Worm (Caenorhabditis elegans): ENCODE data around the gene dpy-7.

dpy-7 gene

DNA sequence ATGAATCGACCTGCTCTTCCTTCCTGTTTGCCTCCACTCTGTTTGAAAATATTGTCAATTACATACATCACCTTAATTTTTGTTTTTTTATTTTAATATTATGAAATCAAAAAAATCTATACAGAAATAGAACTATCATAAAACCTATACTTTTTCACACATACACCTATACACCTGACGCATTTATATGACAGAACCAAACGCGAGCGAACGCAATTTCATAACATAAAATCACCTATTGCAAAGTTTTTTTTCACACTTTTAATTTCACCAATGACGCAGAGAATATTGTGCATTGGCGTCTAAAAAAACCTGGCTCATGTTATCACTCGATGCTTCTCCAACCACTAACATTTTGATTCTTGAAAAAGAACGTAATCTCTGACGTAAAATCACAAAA is 24.4 kb upstream of the dpy-7 start:
- TF ChIP-seq dmd-4 (tag; optimal IDR thresholded peaks at IDR 0.05): no peak
- TF ChIP-seq unc-39 (tag; optimal IDR thresholded peaks at IDR 0.05): no peak
- no peak for TF ChIP-seq lsy-2 (tag; optimal IDR thresholded peaks at IDR 0.05)
- no peak for TF ChIP-seq lin-39 (tag; optimal IDR thresholded peaks at IDR 0.05)
- TF ChIP-seq aly-2 (tag; optimal IDR thresholded peaks at IDR 0.05): no peak
- TF ChIP-seq skn-1 (tag; optimal IDR thresholded peaks at IDR 0.05): no peak
- TF ChIP-seq nhr-21 (tag; optimal IDR thresholded peaks at IDR 0.05): no peak
- TF ChIP-seq R02D3.7 (tag; optimal IDR thresholded peaks at IDR 0.05): no peak

DNA sequence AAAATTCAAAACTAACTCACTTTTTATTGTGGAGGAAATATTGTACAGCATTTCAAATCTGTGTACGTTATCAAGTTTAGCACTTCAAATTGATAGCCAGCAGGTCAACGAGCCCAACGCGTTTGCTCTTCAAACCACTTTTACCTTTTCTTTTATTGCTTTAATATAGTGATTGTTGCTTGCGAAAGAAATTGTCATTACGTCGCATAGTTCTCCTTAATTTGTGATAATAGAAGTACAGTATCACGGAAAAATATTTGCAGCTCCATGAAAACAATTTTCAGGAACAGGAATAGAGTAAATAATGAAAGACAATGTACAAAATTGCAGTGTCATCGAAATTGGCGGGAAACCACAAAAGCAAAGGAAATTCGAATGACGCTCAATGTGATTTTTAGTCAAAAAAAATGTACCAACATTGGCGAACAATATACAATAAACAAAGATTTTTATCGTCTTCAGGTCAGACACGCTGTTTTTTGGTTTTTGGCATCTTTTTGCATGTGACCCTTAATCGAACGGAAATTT is 21.4 kb upstream of the dpy-7 start, which contains the start of the genes PDB1.1 and F08C6.5:
Gene PDB1.1 (minus strand): TSS at position 158 of the 528 bp plus-strand sequence.
Gene F08C6.5 (plus strand): TSS at position 478 of the 528 bp plus-strand sequence.
- TF ChIP-seq nhr-77 (tag; optimal IDR thresholded peaks at IDR 0.05) (no peak), blmp-1 (tag; optimal IDR thresholded peaks at IDR 0.05; ENCODE audit: insufficient read depth) (no peak), lin-11 (tag; optimal IDR thresholded peaks at IDR 0.05) (no peak), nhr-25 (tag; optimal IDR thresholded peaks at IDR 0.05) (no peak), sma-3 (GFP tag; optimal IDR thresholded peaks at IDR 0.05) (no peak), fos-1 (tag; optimal IDR thresholded peaks at IDR 0.05) (peak; percentile 72), nhr-237 (tag; optimal IDR thresholded peaks at IDR 0.05) (no peak), nhr-10 (tag; optimal IDR thresholded peaks at IDR 0.05) (no peak), sma-9 (GFP tag; optimal IDR thresholded peaks at IDR 0.05) (no peak), sma-9 (tag; optimal IDR thresholded peaks at IDR 0.05) (no peak), sem-4 (tag; optimal IDR thresholded peaks at IDR 0.05) (no peak), crh-2 (tag; optimal IDR thresholded peaks at IDR 0.05) (peak; percentile 11), zag-1 (tag; optimal IDR thresholded peaks at IDR 0.05) (no peak), unc-39 (tag; optimal IDR thresholded peaks at IDR 0.05) (no peak), nhr-6 (tag; optimal IDR thresholded peaks at IDR 0.05) (no peak), nhr-12 (tag; optimal IDR thresholded peaks at IDR 0.05) (no peak), ama-1 (optimal IDR thresholded peaks at IDR 0.05) (no peak), nhr-11 (tag; optimal IDR thresholded peaks at IDR 0.05) (no peak)

DNA sequence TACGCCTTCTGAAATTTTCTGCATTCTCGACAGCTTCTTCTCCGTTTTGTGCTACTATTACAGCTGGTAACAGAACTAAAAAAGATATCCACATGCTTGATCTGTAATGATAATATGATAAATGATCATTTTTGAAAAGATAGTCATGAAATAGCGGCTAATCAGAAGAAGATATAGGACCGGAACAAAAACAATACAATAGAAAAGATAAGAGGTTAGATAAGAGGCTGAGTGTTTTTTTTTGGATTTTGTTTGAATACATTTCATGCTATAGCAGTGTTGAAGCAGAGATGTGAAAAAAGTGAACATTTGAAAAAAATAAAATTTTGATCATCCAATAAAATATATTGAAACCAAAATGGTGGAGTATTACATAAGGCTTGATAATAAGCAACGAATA is 16.7 kb upstream of the dpy-7 start, which contains the start of gene F46C8.8:
Gene F46C8.8 (minus strand): TSS at position 101 of the 400 bp plus-strand sequence.
- no peak for TF ChIP-seq crh-2 (tag; optimal IDR thresholded peaks at IDR 0.05)
- TF ChIP-seq blmp-1 (tag; optimal IDR thresholded peaks at IDR 0.05; ENCODE audit: insufficient read depth): no peak
- no peak for TF ChIP-seq lin-39 (tag; optimal IDR thresholded peaks at IDR 0.05)
- no peak for TF ChIP-seq C34F6.9 (tag; optimal IDR thresholded peaks at IDR 0.05)
- TF ChIP-seq ceh-16 (tag; optimal IDR thresholded peaks at IDR 0.05): no peak
- TF ChIP-seq elt-1 (tag; optimal IDR thresholded peaks at IDR 0.05): no peak

DNA sequence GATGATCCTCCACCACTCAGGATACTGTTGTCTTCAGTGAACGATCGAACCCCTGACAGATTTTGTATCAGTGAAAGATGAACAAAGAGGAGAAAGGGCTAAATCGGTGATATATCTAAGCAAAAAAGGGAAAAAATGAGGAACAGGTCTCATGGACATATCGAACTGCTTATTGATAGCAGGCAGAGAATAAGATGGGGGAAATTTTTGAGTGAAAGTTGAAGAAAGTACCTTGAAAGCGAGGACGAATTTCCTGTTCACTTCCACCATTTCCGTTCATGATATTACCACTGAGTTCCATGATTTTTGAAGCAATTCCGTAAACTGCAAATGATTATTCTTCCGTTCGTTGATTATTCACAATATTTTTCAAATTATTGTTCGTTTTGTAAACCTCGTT is 15.7 kb upstream of the dpy-7 start:
- TF ChIP-seq blmp-1 (tag; optimal IDR thresholded peaks at IDR 0.05; ENCODE audit: insufficient read depth) (peak; percentile 77), ztf-11 (tag; optimal IDR thresholded peaks at IDR 0.05) (no peak)

DNA sequence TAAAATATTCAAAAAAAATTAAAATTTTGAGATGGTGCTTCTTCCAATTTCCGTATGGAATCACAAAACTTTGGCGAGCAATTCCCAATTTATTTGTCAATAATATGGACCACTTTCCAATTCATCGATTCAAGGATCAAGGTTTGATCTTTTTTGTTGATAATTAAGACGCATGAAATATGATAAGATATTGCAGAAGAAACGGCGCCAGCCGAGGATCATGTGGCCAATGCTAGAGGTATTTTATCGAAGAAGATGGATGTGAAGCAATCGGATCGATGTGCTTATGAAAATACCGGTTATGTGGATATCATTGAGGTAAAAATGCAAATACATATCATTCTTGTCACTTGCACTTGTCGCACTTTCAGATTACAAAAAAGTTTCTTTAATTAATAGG is 12.9 kb upstream of the dpy-7 start:
- TF ChIP-seq nhr-23 (tag; optimal IDR thresholded peaks at IDR 0.05): no peak

DNA sequence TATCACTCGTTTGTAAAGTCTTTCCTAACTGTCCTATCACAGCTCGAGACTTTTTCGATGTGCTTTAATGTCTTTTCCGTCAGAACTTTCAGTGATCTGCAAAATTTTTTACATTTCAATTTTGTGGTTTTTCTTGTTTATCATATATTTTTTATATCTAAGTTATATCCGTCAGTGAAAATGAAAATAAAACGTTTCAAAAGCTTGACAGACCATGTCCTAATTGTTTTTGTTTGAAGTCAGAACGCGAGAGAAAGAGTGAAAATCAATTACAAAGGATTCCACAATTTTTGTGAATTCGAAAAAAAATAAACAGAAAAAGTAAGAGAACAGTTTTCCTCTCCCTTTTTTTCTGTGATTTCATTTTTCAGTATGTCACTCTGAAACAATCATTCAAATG is 10.6 kb upstream of the dpy-7 start, which contains the start of gene F46C8.1:
Gene F46C8.1 (plus strand): TSS at position 301 of the 400 bp plus-strand sequence.
- TF ChIP-seq C34F6.9 (tag; optimal IDR thresholded peaks at IDR 0.05) (no peak), blmp-1 (tag; optimal IDR thresholded peaks at IDR 0.05; ENCODE audit: insufficient read depth) (no peak), F13H6.1 (tag; optimal IDR thresholded peaks at IDR 0.05) (no peak), ceh-16 (tag; optimal IDR thresholded peaks at IDR 0.05) (no peak), crh-2 (tag; optimal IDR thresholded peaks at IDR 0.05) (no peak), gmeb-1 (tag; optimal IDR thresholded peaks at IDR 0.05) (no peak), fos-1 (tag; optimal IDR thresholded peaks at IDR 0.05) (no peak), lin-13 (GFP tag; optimal IDR thresholded peaks at IDR 0.05) (no peak), alr-1 (tag; optimal IDR thresholded peaks at IDR 0.05) (no peak), zag-1 (tag; optimal IDR thresholded peaks at IDR 0.05) (no peak), elt-1 (tag; optimal IDR thresholded peaks at IDR 0.05) (no peak), skn-1 (tag; optimal IDR thresholded peaks at IDR 0.05) (no peak), ztf-4 (tag; optimal IDR thresholded peaks at IDR 0.05) (no peak), mab-5 (tag; optimal IDR thresholded peaks at IDR 0.05) (no peak), ztf-1 (GFP tag; conservative IDR thresholded peaks at IDR 0.05) (no peak), nhr-11 (tag; optimal IDR thresholded peaks at IDR 0.05) (no peak)

Data from whole organism, L2 larva.